Worm (Caenorhabditis elegans) whole organism, young adult: ENCODE results near the gene ect-2.

Source experiments
- C06A6.2 ChIP-seq: fragments of 200-800 bp; sonication (Bioruptor generic); conservative IDR thresholded peaks from 2 replicates; pipeline ENCODE4 v1.3.6; 2022; ENCODE audit warnings: missing genetic modification characterization, missing compliant biosample characterization
- C17E4.6 ChIP-seq: fragments of 200-800 bp; sonication (Bioruptor generic); IDR thresholded peaks from 2 replicates; pipeline ENCODE4 v1.3.6; 2022; ENCODE audit warnings: missing genetic modification reagents, missing genetic modification characterization, missing compliant biosample characterization
- D2030.7 ChIP-seq: fragments of 200-800 bp; sonication (Bioruptor generic); IDR thresholded peaks from 2 replicates; pipeline ENCODE4 v1.3.6; 2022; ENCODE audit warnings: missing genetic modification reagents, missing genetic modification characterization, missing compliant biosample characterization
- F22D6.2 ChIP-seq: sonication (generic microtip); optimal IDR thresholded peaks from 2 replicates; lab custom pipeline; 2016; ENCODE audit warnings: mild to moderate bottlenecking, missing genetic modification characterization, missing compliant biosample characterization
- F23B12.7 ChIP-seq: sonication (generic microtip); optimal IDR thresholded peaks from 2 replicates; lab custom pipeline; 2017; ENCODE audit warnings: missing genetic modification characterization, mild to moderate bottlenecking, missing compliant biosample characterization, antibody characterized with exemption, moderate library complexity; ENCODE audit not compliant: insufficient read depth
- F33H1.4 ChIP-seq: fragments of 200-800 bp; sonication (Bioruptor generic); IDR thresholded peaks from 2 replicates; pipeline ENCODE4 v1.3.6; 2022; ENCODE audit warnings: missing genetic modification reagents, missing genetic modification characterization, missing compliant biosample characterization
- F49E8.2 ChIP-seq: sonication (generic microtip); optimal IDR thresholded peaks from 3 replicates; lab custom pipeline; 2017; ENCODE audit warnings: missing genetic modification characterization, mild to moderate bottlenecking, missing compliant biosample characterization, antibody characterized with exemption, moderate library complexity; ENCODE audit not compliant: insufficient read depth
- F52B5.7 ChIP-seq: sonication (generic microtip); optimal IDR thresholded peaks from 2 replicates; lab custom pipeline; 2016; ENCODE audit warnings: mild to moderate bottlenecking, missing genetic modification characterization, missing compliant biosample characterization
- T07F8.4 ChIP-seq: sonication (generic microtip); optimal IDR thresholded peaks from 2 replicates; lab custom pipeline; 2016; ENCODE audit warnings: mild to moderate bottlenecking, missing genetic modification characterization, moderate library complexity, missing compliant biosample characterization
- akir-1 ChIP-seq: fragments of 200-800 bp; sonication (Bioruptor generic); optimal IDR thresholded peaks from 2 replicates; lab custom pipeline; 2018; ENCODE audit warnings: mild to moderate bottlenecking, missing genetic modification characterization, moderate library complexity, missing compliant biosample characterization
- atf-7 ChIP-seq: sonication (generic microtip); optimal IDR thresholded peaks from 2 replicates; lab custom pipeline; 2017; ENCODE audit warnings: mild to moderate bottlenecking, missing genetic modification characterization, missing compliant biosample characterization
- attf-3 ChIP-seq: fragments of 200-800 bp; sonication (Bioruptor generic); conservative IDR thresholded peaks from 2 replicates; pipeline ENCODE4 v1.3.6; 2022; ENCODE audit warnings: missing genetic modification reagents, missing genetic modification characterization, missing compliant biosample characterization
- ceh-91 ChIP-seq: fragments of 200-800 bp; sonication (Bioruptor generic); IDR thresholded peaks from 2 replicates; pipeline ENCODE4 v1.3.6; 2022; ENCODE audit warnings: missing genetic modification reagents, missing genetic modification characterization, missing compliant biosample characterization
- chd-7 ChIP-seq: sonication (generic microtip); optimal IDR thresholded peaks from 2 replicates; lab custom pipeline; 2016; ENCODE audit warnings: mild to moderate bottlenecking, missing genetic modification characterization, moderate library complexity, missing compliant biosample characterization
- dpl-1 ChIP-seq: fragments of 150-350 bp; optimal IDR thresholded peaks from 2 replicates; lab custom pipeline; 2014; ENCODE audit warnings: missing biosample characterization, missing genetic modification reagents, missing genetic modification characterization
- efl-1 ChIP-seq: fragments of 150-350 bp; optimal IDR thresholded peaks from 2 replicates; lab custom pipeline; 2014; ENCODE audit warnings: missing biosample characterization, missing genetic modification reagents, missing genetic modification characterization
- him-1 ChIP-seq: sonication (generic microtip); optimal IDR thresholded peaks from 2 replicates; lab custom pipeline; 2016; ENCODE audit warnings: missing genotype, missing genetic modification reagents, missing genetic modification characterization, missing compliant biosample characterization
- hlh-12 ChIP-seq: sonication (generic microtip); optimal IDR thresholded peaks from 2 replicates; lab custom pipeline; 2016; ENCODE audit warnings: missing genetic modification characterization, missing compliant biosample characterization
- hlh-26 ChIP-seq: fragments of 200-800 bp; sonication (Bioruptor generic); conservative IDR thresholded peaks from 2 replicates; pipeline ENCODE4 v1.3.6; 2022; ENCODE audit warnings: missing genetic modification reagents, missing genetic modification characterization, missing compliant biosample characterization
- hrde-1 ChIP-seq: sonication (generic microtip); optimal IDR thresholded peaks from 2 replicates; lab custom pipeline; 2016; ENCODE audit warnings: missing genetic modification characterization, mild to moderate bottlenecking, missing compliant biosample characterization, moderate library complexity, missing genotype, missing genetic modification reagents, borderline replicate concordance
- let-526 ChIP-seq: fragments of 200-800 bp; sonication (Bioruptor generic); IDR thresholded peaks from 2 replicates; pipeline ENCODE4 v1.3.6; 2022; ENCODE audit warnings: missing genetic modification reagents, missing genetic modification characterization, missing compliant biosample characterization
- let-607 ChIP-seq, 2 experiments: fragments of 200-800 bp in 1 of 2; sonication (Bioruptor generic) in 1 of 2; sonication (generic microtip) in 1 of 2; optimal IDR thresholded peaks; 2 replicates each; lab custom pipeline; 2016 to 2018; ENCODE audit warnings: mild to moderate bottlenecking in 2 of 2, missing compliant biosample characterization in 2 of 2, missing genetic modification characterization in 2 of 2, moderate library complexity in 2 of 2, missing genotype in 1 of 2
- lin-26 ChIP-seq: fragments of 200-800 bp; sonication (Bioruptor generic); IDR thresholded peaks from 2 replicates; pipeline ENCODE4 v1.3.6; 2022; ENCODE audit warnings: missing genetic modification reagents, missing genetic modification characterization, missing compliant biosample characterization
- lin-35 ChIP-seq, 3 experiments: fragments of 150-350 bp in 2 of 3; sonication (generic microtip) in 1 of 3; optimal IDR thresholded peaks; 2 replicates each; lab custom pipeline; 2014 to 2018; ENCODE audit warnings: missing biosample characterization in 3 of 3, missing genetic modification characterization in 3 of 3, missing genetic modification reagents in 3 of 3
- lin-40 ChIP-seq: sonication (generic microtip); optimal IDR thresholded peaks from 2 replicates; lab custom pipeline; 2016; ENCODE audit warnings: missing genetic modification characterization, mild to moderate bottlenecking, missing compliant biosample characterization, missing genotype, missing genetic modification reagents
- lin-54 ChIP-seq: fragments of 200-800 bp; sonication (Bioruptor generic); optimal IDR thresholded peaks from 2 replicates; lab custom pipeline; 2018; ENCODE audit warnings: mild to moderate bottlenecking, missing genetic modification characterization, missing compliant biosample characterization
- lsl-1 ChIP-seq: fragments of 200-800 bp; sonication (Bioruptor generic); optimal IDR thresholded peaks from 2 replicates; lab custom pipeline; 2018; ENCODE audit warnings: mild to moderate bottlenecking, missing genetic modification characterization, moderate library complexity, missing compliant biosample characterization
- lsy-27 ChIP-seq: sonication (generic microtip); optimal IDR thresholded peaks from 2 replicates; lab custom pipeline; 2017; ENCODE audit warnings: missing genetic modification characterization, mild to moderate bottlenecking, missing compliant biosample characterization, antibody characterized with exemption, missing genotype, borderline replicate concordance; ENCODE audit not compliant: insufficient read depth
- madf-6 ChIP-seq: fragments of 200-800 bp; sonication (Bioruptor generic); IDR thresholded peaks from 2 replicates; pipeline ENCODE4 v1.3.6; 2022; ENCODE audit warnings: missing genetic modification reagents, missing genetic modification characterization, missing compliant biosample characterization
- madf-8 ChIP-seq: fragments of 200-800 bp; sonication (Bioruptor generic); conservative IDR thresholded peaks from 2 replicates; pipeline ENCODE4 v1.3.6; 2022; ENCODE audit warnings: missing genetic modification reagents, missing genetic modification characterization, missing compliant biosample characterization
- mcd-1 ChIP-seq: fragments of 200-800 bp; sonication (Bioruptor generic); IDR thresholded peaks from 2 replicates; pipeline ENCODE4 v1.3.6; 2022; ENCODE audit warnings: missing genetic modification reagents, missing genetic modification characterization, missing compliant biosample characterization
- mel-28 ChIP-seq: sonication (generic microtip); optimal IDR thresholded peaks from 2 replicates; lab custom pipeline; 2016; ENCODE audit warnings: borderline replicate concordance, mild to moderate bottlenecking, missing genetic modification characterization, missing compliant biosample characterization
- mxl-1 ChIP-seq: sonication (generic microtip); optimal IDR thresholded peaks from 2 replicates; lab custom pipeline; 2016; ENCODE audit warnings: missing genetic modification characterization, missing compliant biosample characterization
- nfya-1 ChIP-seq: sonication (generic microtip); optimal IDR thresholded peaks from 2 replicates; lab custom pipeline; 2017; ENCODE audit warnings: antibody characterized with exemption, missing compliant biosample characterization, missing genetic modification characterization, borderline replicate concordance; ENCODE audit not compliant: insufficient read depth
- nhr-179 ChIP-seq: sonication (generic microtip); optimal IDR thresholded peaks from 2 replicates; lab custom pipeline; 2016; ENCODE audit warnings: mild to moderate bottlenecking, missing genetic modification characterization, missing compliant biosample characterization
- rcor-1 ChIP-seq: fragments of 200-800 bp; sonication (Bioruptor generic); IDR thresholded peaks from 2 replicates; pipeline ENCODE4 v1.3.6; 2022; ENCODE audit warnings: missing genetic modification reagents, missing genetic modification characterization, missing compliant biosample characterization
- sdz-38 ChIP-seq: sonication (generic microtip); optimal IDR thresholded peaks from 2 replicates; lab custom pipeline; 2016; ENCODE audit warnings: missing genotype, missing genetic modification characterization, missing compliant biosample characterization
- snpc-4 ChIP-seq, 5 experiments: fragments of 150-350 bp in 1 of 5; sonication (generic microtip) in 4 of 5; optimal IDR thresholded peaks; 2 replicates each; lab custom pipeline; 2014 to 2018; ENCODE audit warnings: missing genetic modification characterization in 5 of 5, missing biosample characterization in 3 of 5, antibody characterized with exemption in 2 of 5, mild to moderate bottlenecking in 2 of 5, missing compliant biosample characterization in 2 of 5, missing genotype in 2 of 5, moderate library complexity in 2 of 5, missing genetic modification reagents in 1 of 5
- somi-1 ChIP-seq: fragments of 200-800 bp; sonication (Bioruptor generic); optimal IDR thresholded peaks from 2 replicates; lab custom pipeline; 2018; ENCODE audit warnings: mild to moderate bottlenecking, missing genetic modification characterization, missing compliant biosample characterization
- sptf-2 ChIP-seq: fragments of 200-800 bp; sonication (Bioruptor generic); optimal IDR thresholded peaks from 2 replicates; lab custom pipeline; 2018; ENCODE audit warnings: mild to moderate bottlenecking, missing genetic modification characterization, missing compliant biosample characterization
- tlf-1 ChIP-seq: fragments of 200-800 bp; sonication (Bioruptor generic); optimal IDR thresholded peaks from 2 replicates; lab custom pipeline; 2018; ENCODE audit warnings: mild to moderate bottlenecking, missing genetic modification characterization, missing compliant biosample characterization
- xnd-1 ChIP-seq: sonication (generic microtip); optimal IDR thresholded peaks from 2 replicates; lab custom pipeline; 2016; ENCODE audit warnings: missing genotype, missing genetic modification reagents, missing genetic modification characterization, missing compliant biosample characterization
- ztf-22 ChIP-seq: fragments of 200-800 bp; sonication (Bioruptor generic); optimal IDR thresholded peaks from 2 replicates; lab custom pipeline; 2018; ENCODE audit warnings: mild to moderate bottlenecking, missing genetic modification characterization, moderate library complexity, missing compliant biosample characterization
- ztf-25 ChIP-seq: fragments of 200-800 bp; sonication (Bioruptor generic); IDR thresholded peaks from 2 replicates; pipeline ENCODE4 v1.3.6; 2022; ENCODE audit warnings: missing genetic modification reagents, missing genetic modification characterization, missing compliant biosample characterization
- ztf-28 ChIP-seq: fragments of 200-800 bp; sonication (Bioruptor generic); IDR thresholded peaks from 2 replicates; pipeline ENCODE4 v1.3.6; 2022; ENCODE audit warnings: missing genetic modification reagents, missing genetic modification characterization, missing compliant biosample characterization

The ect-2 gene

ce11 chrII:10783201-10783962 is at the start of gene ect-2:
Gene ect-2 (minus strand): TSS chrII:10783962.
- no peak for TF ChIP-seq somi-1 (GFP tag; lab: Kevin White, UChicago)
- no peak for TF ChIP-seq chd-7 (tag; lab: Kevin White, UChicago)
- no peak for TF ChIP-seq F22D6.2 (tag; lab: Kevin White, UChicago)
- TF ChIP-seq sdz-38 = no peak
- TF ChIP-seq madf-8 = peak; percentile 77
- TF ChIP-seq mel-28 (tag; lab: Kevin White, UChicago) = no peak
- peak; percentile 93 for TF ChIP-seq lsl-1 (GFP tag; lab: Kevin White, UChicago)
- no peak for TF ChIP-seq let-607 (tag; optimal IDR thresholded peaks at IDR 0.05; lab: Kevin White, UChicago)
- peak in 1 of 3 experiments; percentile 9 for TF ChIP-seq lin-35 (GFP tag; optimal IDR thresholded peaks at IDR 0.05; lab: Kevin White, UChicago)
- no peak for TF ChIP-seq atf-7 (tag; lab: Kevin White, UChicago)
- TF ChIP-seq lin-40 (tag; lab: Kevin White, UChicago) = no peak
- TF ChIP-seq ceh-91 (GFP tag; lab: Robert Waterston, UW) = 0 out of 2 replicates have a peak, but pooled peaks have one; percentile 34
- peak; percentile 23 for TF ChIP-seq him-1
- no peak for TF ChIP-seq ztf-22 (GFP tag; lab: Kevin White, UChicago)
- 0 out of 2 replicates have a peak, but pooled peaks have one; percentile 8 for TF ChIP-seq mcd-1 (GFP tag; lab: Robert Waterston, UW)
- peak; percentile 55 for TF ChIP-seq efl-1 (GFP tag; lab: Kevin White, UChicago)
- TF ChIP-seq tlf-1 (GFP tag; lab: Kevin White, UChicago) = no peak
- TF ChIP-seq madf-6 (GFP tag; lab: Robert Waterston, UW) = peak; percentile 92
- TF ChIP-seq F49E8.2 (tag; lab: Kevin White, UChicago) = peak; percentile 25
- TF ChIP-seq dpl-1 (GFP tag; lab: Kevin White, UChicago) = peak; percentile 50
- no peak for TF ChIP-seq nhr-179
- peak; percentile 90 for TF ChIP-seq F33H1.4
- TF ChIP-seq nfya-1 = no peak
- no peak for TF ChIP-seq attf-3 (GFP tag; lab: Robert Waterston, UW)
- no peak for TF ChIP-seq C17E4.6 (GFP tag; lab: Robert Waterston, UW)
- no peak for TF ChIP-seq snpc-4 (GFP tag; optimal IDR thresholded peaks at IDR 0.05; lab: Kevin White, UChicago)
- no peak for TF ChIP-seq snpc-4 (tag; optimal IDR thresholded peaks at IDR 0.05; lab: Kevin White, UChicago)
- TF ChIP-seq F23B12.7 (tag; lab: Kevin White, UChicago) = no peak
- no peak for TF ChIP-seq lin-26 (GFP tag; lab: Robert Waterston, UW)
- TF ChIP-seq hlh-12 (tag; lab: Kevin White, UChicago) = no peak
- TF ChIP-seq mxl-1 (tag; lab: Kevin White, UChicago) = no peak
- no peak for TF ChIP-seq T07F8.4 (tag; lab: Kevin White, UChicago)
- TF ChIP-seq lin-54 (GFP tag; lab: Kevin White, UChicago) = no peak
- peak; percentile 60 for TF ChIP-seq D2030.7
- no peak for TF ChIP-seq hlh-26
- no peak for TF ChIP-seq let-526 (GFP tag; lab: Robert Waterston, UW)
- TF ChIP-seq sptf-2 = no peak
- TF ChIP-seq C06A6.2 (GFP tag; lab: Robert Waterston, UW) = no peak
- no peak for TF ChIP-seq ztf-25
- TF ChIP-seq lsy-27 (tag; lab: Kevin White, UChicago) = no peak
- no peak for TF ChIP-seq F52B5.7 (tag; lab: Kevin White, UChicago)
- 0 out of 2 replicates have a peak, but pooled peaks have one; percentile 14 for TF ChIP-seq rcor-1 (GFP tag; lab: Robert Waterston, UW)
- TF ChIP-seq hrde-1 = no peak
- no peak for TF ChIP-seq ztf-28 (GFP tag; lab: Robert Waterston, UW)
- TF ChIP-seq akir-1 = no peak
- peak; percentile 73 for TF ChIP-seq xnd-1
